Fruit fly (Drosophila melanogaster) whole organism, embryonic: ENCODE measurements around the gene waw.
A peak's percentile ranks its signal among the peaks of the same experiment; 100 is the strongest.

Experiments
- BEAF-32 ChIP-seq: fragments of 200-800 bp; sonication (Bioruptor generic); optimal IDR thresholded peaks from 3 replicates; lab custom pipeline; 2017; ENCODE audit warnings: missing biosample characterization, missing genetic modification characterization, mild to moderate bottlenecking, moderate library complexity, missing genetic modification reagents
- Bgb ChIP-seq: fragments of 200-800 bp; sonication (Bioruptor generic); IDR thresholded peaks from 2 replicates; pipeline ENCODE4 v1.3.6; 2022; ENCODE audit warnings: missing biosample characterization, missing genetic modification characterization; ENCODE audit not compliant: partially characterized antibody
- CG13287 ChIP-seq: fragments of 200-800 bp; sonication (Bioruptor generic); IDR thresholded peaks from 2 replicates; pipeline ENCODE4 v1.3.6; 2022; ENCODE audit warnings: missing biosample characterization, missing genetic modification characterization; ENCODE audit not compliant: partially characterized antibody
- CG17385 ChIP-seq: fragments of 200-800 bp; sonication (Bioruptor generic); optimal IDR thresholded peaks from 3 replicates; lab custom pipeline; 2018; ENCODE audit warnings: missing biosample characterization, mild to moderate bottlenecking, missing genetic modification characterization
- CG1832 ChIP-seq: fragments of 200-800 bp; sonication (Bioruptor generic); optimal IDR thresholded peaks from 2 replicates; lab custom pipeline; 2017; ENCODE audit warnings: missing biosample characterization, mild to moderate bottlenecking, missing genetic modification characterization, inconsistent platforms
- CG2116 ChIP-seq: fragments of 200-800 bp; sonication (Bioruptor generic); optimal IDR thresholded peaks from 3 replicates; lab custom pipeline; 2018; ENCODE audit warnings: missing biosample characterization, mild to moderate bottlenecking, missing genetic modification characterization
- CG2129 ChIP-seq: fragments of 200-800 bp; sonication (Bioruptor generic); IDR thresholded peaks from 2 replicates; pipeline ENCODE4 v1.3.6; 2022; ENCODE audit warnings: missing biosample characterization, missing genetic modification characterization; ENCODE audit not compliant: partially characterized antibody
- CG32767 ChIP-seq: fragments of 200-800 bp; sonication (Bioruptor generic); IDR thresholded peaks from 2 replicates; pipeline ENCODE4 v1.3.6; 2022; ENCODE audit warnings: missing biosample characterization, missing genetic modification characterization
- CG34224 ChIP-seq: fragments of 200-800 bp; sonication (Bioruptor generic); IDR thresholded peaks from 3 replicates; pipeline ENCODE4 v1.3.6; 2022; ENCODE audit warnings: missing biosample characterization, missing genetic modification characterization; ENCODE audit not compliant: partially characterized antibody
- CG6791 ChIP-seq: fragments of 200-800 bp; sonication (Bioruptor generic); IDR thresholded peaks from 3 replicates; pipeline ENCODE4 v1.3.6; 2022; ENCODE audit warnings: missing biosample characterization, missing genetic modification characterization; ENCODE audit not compliant: partially characterized antibody
- CG7928 ChIP-seq: fragments of 200-800 bp; sonication (Bioruptor generic); optimal IDR thresholded peaks from 2 replicates; lab custom pipeline; 2017; ENCODE audit warnings: missing biosample characterization, mild to moderate bottlenecking, missing genetic modification characterization
- CG7963 ChIP-seq: fragments of 200-800 bp; sonication (Bioruptor generic); IDR thresholded peaks from 3 replicates; pipeline ENCODE4 v1.3.6; 2022; ENCODE audit warnings: missing biosample characterization, missing genetic modification characterization; ENCODE audit not compliant: partially characterized antibody
- Dll ChIP-seq: fragments of 200-800 bp; sonication (Bioruptor generic); IDR thresholded peaks from 4 replicates; pipeline ENCODE4 v1.3.6; 2022; ENCODE audit warnings: missing biosample characterization, missing genetic modification characterization; ENCODE audit not compliant: partially characterized antibody
- Doc3 ChIP-seq: fragments of 200-800 bp; sonication (Bioruptor generic); IDR thresholded peaks from 3 replicates; pipeline ENCODE4 v1.3.6; 2022; ENCODE audit warnings: missing biosample characterization, missing genetic modification characterization; ENCODE audit not compliant: partially characterized antibody
- Dp ChIP-seq: fragments of 200-800 bp; sonication (Bioruptor generic); optimal IDR thresholded peaks from 2 replicates; lab custom pipeline; 2018; ENCODE audit warnings: missing biosample characterization, mild to moderate bottlenecking, missing genetic modification characterization, moderate library complexity
- Dref ChIP-seq: fragments of 200-800 bp; sonication (Bioruptor generic); IDR thresholded peaks from 2 replicates; pipeline ENCODE4 v1.3.6; 2022; ENCODE audit warnings: missing biosample characterization, missing genetic modification characterization
- E2f2 ChIP-seq: fragments of 200-800 bp; sonication (Bioruptor generic); IDR thresholded peaks from 2 replicates; pipeline ENCODE4 v1.3.6; 2022; ENCODE audit warnings: missing biosample characterization, missing genetic modification characterization
- Myb ChIP-seq: fragments of 200-800 bp; sonication (Bioruptor generic); optimal IDR thresholded peaks from 2 replicates; lab custom pipeline; 2016; ENCODE audit warnings: missing biosample characterization, missing genetic modification characterization
- NFAT ChIP-seq: fragments of 200-800 bp; sonication (Bioruptor generic); IDR thresholded peaks from 2 replicates; pipeline ENCODE4 v1.3.6; 2022; ENCODE audit warnings: missing biosample characterization, missing genetic modification characterization
- Oli ChIP-seq: fragments of 200-800 bp; sonication (Bioruptor generic); optimal IDR thresholded peaks from 2 replicates; lab custom pipeline; 2018; ENCODE audit warnings: missing biosample characterization, mild to moderate bottlenecking, missing genetic modification characterization, moderate library complexity
- Opbp ChIP-seq: fragments of 200-800 bp; sonication (Bioruptor generic); IDR thresholded peaks from 3 replicates; pipeline ENCODE4 v1.3.6; 2022; ENCODE audit warnings: missing biosample characterization, missing genetic modification characterization; ENCODE audit not compliant: partially characterized antibody
- Scr ChIP-seq: fragments of 200-800 bp; sonication (Bioruptor generic); IDR thresholded peaks from 2 replicates; pipeline ENCODE4 v1.3.6; 2022; ENCODE audit warnings: missing biosample characterization, missing genetic modification characterization; ENCODE audit not compliant: partially characterized antibody
- Side ChIP-seq: fragments of 200-800 bp; sonication (Bioruptor generic); optimal IDR thresholded peaks from 2 replicates; lab custom pipeline; 2016; ENCODE audit warnings: missing biosample characterization, missing genetic modification characterization
- Sin3A ChIP-seq: fragments of >200 bp; optimal IDR thresholded peaks from 2 replicates; lab custom pipeline; 2018
- YL-1 ChIP-seq: fragments of 200-800 bp; sonication (Bioruptor generic); optimal IDR thresholded peaks from 3 replicates; lab custom pipeline; 2017; ENCODE audit warnings: missing biosample characterization, mild to moderate bottlenecking, missing genetic modification characterization
- ac ChIP-seq: fragments of 200-800 bp; sonication (Bioruptor generic); optimal IDR thresholded peaks from 3 replicates; lab custom pipeline; 2017; ENCODE audit warnings: missing biosample characterization, mild to moderate bottlenecking, missing genetic modification characterization
- az2 ChIP-seq: fragments of 200-800 bp; sonication (Bioruptor generic); optimal IDR thresholded peaks from 3 replicates; lab custom pipeline; 2016; ENCODE audit warnings: missing biosample characterization, missing genetic modification characterization
- chinmo ChIP-seq: fragments of 200-800 bp; sonication (Bioruptor generic); IDR thresholded peaks from 4 replicates; pipeline ENCODE4 v1.3.6; 2022; ENCODE audit warnings: missing biosample characterization, missing genetic modification characterization; ENCODE audit not compliant: partially characterized antibody
- chm ChIP-seq: fragments of 200-800 bp; sonication (Bioruptor generic); IDR thresholded peaks from 2 replicates; pipeline ENCODE4 v1.3.6; 2022; ENCODE audit warnings: missing biosample characterization, missing genetic modification characterization
- dpn ChIP-seq, 2 experiments: fragments of 200-800 bp; sonication (Bioruptor generic); optimal IDR thresholded peaks; 3 replicates each; lab custom pipeline; 2016; ENCODE audit warnings: missing biosample characterization in 2 of 2, missing genetic modification characterization in 2 of 2
- dysf ChIP-seq: fragments of 200-800 bp; sonication (Bioruptor generic); IDR thresholded peaks from 3 replicates; pipeline ENCODE4 v1.3.6; 2022; ENCODE audit warnings: missing biosample characterization, missing genetic modification characterization
- ewg ChIP-seq: fragments of 200-800 bp; sonication (Bioruptor generic); optimal IDR thresholded peaks from 3 replicates; lab custom pipeline; 2017; ENCODE audit warnings: mild to moderate bottlenecking, missing biosample characterization, missing genetic modification reagents, missing genetic modification characterization
- grau ChIP-seq: fragments of 200-800 bp; optimal IDR thresholded peaks from 3 replicates; lab custom pipeline; 2019; ENCODE audit warnings: missing biosample characterization, mild to moderate bottlenecking, missing genetic modification characterization, moderate library complexity
- hbn ChIP-seq: fragments of 200-800 bp; sonication (Bioruptor generic); IDR thresholded peaks from 2 replicates; pipeline ENCODE4 v1.3.6; 2022; ENCODE audit warnings: missing biosample characterization, missing genetic modification characterization; ENCODE audit not compliant: partially characterized antibody
- knrl ChIP-seq: fragments of 200-800 bp; sonication (Bioruptor generic); IDR thresholded peaks from 3 replicates; pipeline ENCODE4 v1.3.6; 2022; ENCODE audit warnings: missing biosample characterization, missing genetic modification characterization; ENCODE audit not compliant: partially characterized antibody
- nau ChIP-seq: fragments of 200-800 bp; sonication (Bioruptor generic); optimal IDR thresholded peaks from 3 replicates; lab custom pipeline; 2017; ENCODE audit warnings: missing biosample characterization, mild to moderate bottlenecking, missing genetic modification characterization, missing genetic modification reagents
- peb ChIP-seq: fragments of 200-800 bp; sonication (Bioruptor generic); IDR thresholded peaks from 2 replicates; pipeline ENCODE4 v1.3.6; 2022; ENCODE audit warnings: missing biosample characterization, missing genetic modification characterization
- prd ChIP-seq, 3 experiments: fragments of >200 bp in 2 of 3; fragments of 200-800 bp in 1 of 3; sonication (Bioruptor generic) in 1 of 3; optimal IDR thresholded peaks in 2 of 3; IDR thresholded peaks in 1 of 3; 2 replicates in 2 of 3; 3 replicates in 1 of 3; pipeline versions ENCODE4 v1.3.6 to Lab custom; 2017 to 2022; ENCODE audit warnings: missing biosample characterization in 1 of 3, missing genetic modification characterization in 1 of 3
- row ChIP-seq: fragments of 200-800 bp; sonication (Bioruptor generic); IDR thresholded peaks from 3 replicates; pipeline ENCODE4 v1.3.6; 2022; ENCODE audit warnings: missing biosample characterization, missing genetic modification characterization
- shn ChIP-seq: fragments of 200-800 bp; sonication (Bioruptor generic); optimal IDR thresholded peaks from 3 replicates; lab custom pipeline; 2016; ENCODE audit warnings: missing biosample characterization, missing genetic modification characterization
- sisA ChIP-seq: fragments of 200-800 bp; sonication (Bioruptor generic); IDR thresholded peaks from 2 replicates; pipeline ENCODE4 v1.3.6; 2022; ENCODE audit warnings: missing biosample characterization, missing genetic modification characterization
- slp2 ChIP-seq: fragments of 200-800 bp; sonication (Bioruptor generic); optimal IDR thresholded peaks from 2 replicates; lab custom pipeline; 2016; ENCODE audit warnings: missing biosample characterization, missing genetic modification characterization
- sna ChIP-seq: fragments of 200-800 bp; sonication (Bioruptor generic); IDR thresholded peaks from 2 replicates; pipeline ENCODE4 v1.3.6; 2022; ENCODE audit warnings: missing biosample characterization, missing genetic modification characterization; ENCODE audit not compliant: partially characterized antibody
- tna ChIP-seq: fragments of 200-800 bp; sonication (Bioruptor generic); IDR thresholded peaks from 2 replicates; pipeline ENCODE4 v1.3.6; 2022; ENCODE audit warnings: missing biosample characterization, missing genetic modification characterization; ENCODE audit not compliant: partially characterized antibody
- unc-4 ChIP-seq: fragments of 200-800 bp; sonication (Bioruptor generic); IDR thresholded peaks from 2 replicates; pipeline ENCODE4 v1.3.6; 2022; ENCODE audit warnings: missing biosample characterization, missing genetic modification characterization; ENCODE audit not compliant: partially characterized antibody
- vnd ChIP-seq: fragments of 200-800 bp; sonication (Bioruptor generic); IDR thresholded peaks from 3 replicates; pipeline ENCODE4 v1.3.6; 2022; ENCODE audit warnings: missing biosample characterization, missing genetic modification characterization; ENCODE audit not compliant: partially characterized antibody
- zen2 ChIP-seq: fragments of 200-800 bp; sonication (Bioruptor generic); IDR thresholded peaks from 3 replicates; pipeline ENCODE4 v1.3.6; 2022; ENCODE audit warnings: missing biosample characterization, missing genetic modification characterization; ENCODE audit not compliant: partially characterized antibody

The waw gene

DNA sequence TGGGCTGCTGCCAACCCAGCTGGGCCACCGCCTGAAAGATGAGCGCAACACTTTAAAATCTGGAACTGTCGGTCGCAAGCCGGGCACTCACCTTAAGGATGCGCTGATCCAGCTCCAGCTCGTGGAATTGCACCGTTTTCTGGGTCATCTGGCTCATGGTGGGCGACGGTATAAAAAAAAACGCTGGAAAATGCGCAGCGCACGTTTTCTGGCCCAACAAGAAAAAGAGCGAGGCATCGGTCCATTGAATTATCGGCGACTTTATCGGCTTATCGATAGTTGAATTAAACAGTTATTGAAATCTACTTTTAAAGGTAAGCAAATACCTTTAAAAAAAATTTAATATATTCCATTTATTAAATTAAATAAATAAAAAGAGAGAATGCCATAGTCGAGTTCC lies 24.9 kb downstream of the waw start, which contains the start of gene Ddx56 (continued):
- TF ChIP-seq Scr (GFP tag; lab: Robert Waterston, UW) = peak; percentile 71
- TF ChIP-seq zen2 (GFP tag; lab: Robert Waterston, UW) = peak; percentile 43; the same call in 1 of the 3 replicates
- TF ChIP-seq sisA (GFP tag; lab: Robert Waterston, UW) = no peak
- no peak for TF ChIP-seq nau
- TF ChIP-seq dpn (GFP tag; optimal IDR thresholded peaks at IDR 0.05; lab: Kevin White, UChicago) = no peak
- TF ChIP-seq CG6791 = 0 out of 3 replicates have a peak, but pooled peaks have one; percentile 15
- TF ChIP-seq vnd (GFP tag; lab: Robert Waterston, UW) = 0 out of 3 replicates have a peak, but pooled peaks have one; percentile 42
- TF ChIP-seq CG32767 = no peak
- 0 out of 2 replicates have a peak, but pooled peaks have one; percentile 13 for TF ChIP-seq E2f2
- TF ChIP-seq ewg (GFP tag; lab: Kevin White, UChicago) = peak; percentile 66
- TF ChIP-seq knrl (GFP tag; lab: Robert Waterston, UW) = peak; percentile 43; the same call in 2 of the 3 replicates
- 0 out of 4 replicates have a peak, but pooled peaks have one; percentile 65 for TF ChIP-seq chinmo (GFP tag; lab: Robert Waterston, UW)
- TF ChIP-seq Dll (GFP tag; lab: Robert Waterston, UW) = peak; percentile 68
- no peak for TF ChIP-seq Side
- peak; percentile 23 for TF ChIP-seq CG2129 (GFP tag; lab: Robert Waterston, UW)
- peak; percentile 59; the same call in 2 of the 3 replicates for TF ChIP-seq Opbp (GFP tag; lab: Robert Waterston, UW)
- TF ChIP-seq sna = peak; percentile 51; the same call in 1 of the 2 replicates
- TF ChIP-seq hbn (GFP tag; lab: Robert Waterston, UW) = peak; percentile 47
- peak; percentile 43; the same call in 2 of the 3 replicates for TF ChIP-seq row (GFP tag; lab: Robert Waterston, UW)
- peak; percentile 33 for TF ChIP-seq YL-1 (GFP tag; lab: Kevin White, UChicago)
- peak; percentile 63 for TF ChIP-seq unc-4 (GFP tag; lab: Robert Waterston, UW)
- no peak for TF ChIP-seq Sin3A
- TF ChIP-seq Bgb (GFP tag; lab: Robert Waterston, UW) = peak; percentile 47; the same call in 1 of the 2 replicates
- peak; percentile 55; the same call in 2 of the 3 replicates for TF ChIP-seq CG34224
- no peak for TF ChIP-seq shn
- TF ChIP-seq Myb (GFP tag; lab: Kevin White, UChicago) = no peak
- 0 out of 2 replicates have a peak, but pooled peaks have one; percentile 16 for TF ChIP-seq tna (GFP tag; lab: Robert Waterston, UW)
- TF ChIP-seq CG2116 (GFP tag; lab: Kevin White, UChicago) = peak; percentile 9
- TF ChIP-seq peb (GFP tag; lab: Robert Waterston, UW) = no peak
- TF ChIP-seq ac = no peak
- peak; percentile 55 for TF ChIP-seq BEAF-32 (GFP tag; lab: Kevin White, UChicago)
- TF ChIP-seq CG1832 = no peak
- TF ChIP-seq Oli (tag; lab: Kevin White, UChicago) = no peak
- peak; percentile 69 for TF ChIP-seq Dref
- peak; percentile 71 for TF ChIP-seq CG13287

DNA sequence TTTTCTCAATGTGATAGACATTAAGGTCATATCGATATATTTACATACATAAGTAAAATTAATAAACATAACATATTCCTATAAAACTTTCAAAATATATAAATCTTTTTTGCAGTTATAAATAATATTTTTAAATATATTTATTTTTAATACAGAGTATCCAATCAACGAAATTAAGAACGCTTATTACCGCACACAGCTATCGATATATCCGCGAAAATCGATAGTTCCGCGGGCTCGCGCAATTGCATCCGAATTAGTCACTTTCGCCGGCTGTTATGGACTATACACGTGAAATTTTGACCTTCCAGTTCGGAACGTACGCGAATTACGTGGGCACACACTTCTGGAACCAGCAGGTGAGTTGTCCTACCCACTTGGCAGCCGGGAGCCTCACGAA lies 25.9 kb downstream of the waw start, which contains the start of gene mst:
Gene mst, plus strand, starts transcription at position 244 of the 400 bp plus-strand sequence.
- TF ChIP-seq CG2129 (GFP tag; lab: Robert Waterston, UW) (0 out of 2 replicates have a peak, but pooled peaks have one; percentile 32), CG7928 (no peak), Dp (GFP tag; lab: Kevin White, UChicago) (peak; percentile 51), zen2 (GFP tag; lab: Robert Waterston, UW) (peak; percentile 44; the same call in 1 of the 3 replicates), az2 (no peak), CG17385 (no peak), CG6791 (peak; percentile 40; the same call in 1 of the 3 replicates), NFAT (no peak), prd (optimal IDR thresholded peaks at IDR 0.05; lab: Kevin White, UChicago) (no peak), prd (GFP tag; IDR thresholded peaks at IDR 0.05; lab: Robert Waterston, UW) (no peak), slp2 (GFP tag; lab: Kevin White, UChicago) (no peak), sna (peak; percentile 73; the same call in 1 of the 2 replicates), dysf (GFP tag; lab: Robert Waterston, UW) (no peak), Doc3 (peak; percentile 58; the same call in 1 of the 3 replicates), grau (tag; lab: Kevin White, UChicago) (no peak), CG7963 (GFP tag; lab: Robert Waterston, UW) (peak; percentile 27; the same call in 1 of the 3 replicates), E2f2 (peak; percentile 69), chm (no peak)
